Worm (Caenorhabditis elegans): ENCODE measurements around the gene F56C9.8.

ce11 chrIII:7367012-7367760 is 47.9 kb upstream of the F56C9.8 start, which contains the start of the genes T20B12.5 and T20B12.4:
- TF ChIP-seq pha-4 (tag; optimal IDR thresholded peaks at IDR 0.05) = no peak
- TF ChIP-seq hlh-1 (tag; optimal IDR thresholded peaks at IDR 0.05) = no peak
- no peak for TF ChIP-seq blmp-1 (tag; optimal IDR thresholded peaks at IDR 0.05)
- TF ChIP-seq nhr-2 (tag; optimal IDR thresholded peaks at IDR 0.05) = no peak
- TF ChIP-seq ztf-11 (tag; optimal IDR thresholded peaks at IDR 0.05) = no peak
- no peak for TF ChIP-seq sptf-1 (tag; optimal IDR thresholded peaks at IDR 0.05)
- no peak for TF ChIP-seq unc-62 (GFP tag; optimal IDR thresholded peaks at IDR 0.05)
- no peak for TF ChIP-seq unc-39 (tag; optimal IDR thresholded peaks at IDR 0.05)
- TF ChIP-seq mep-1 (tag; optimal IDR thresholded peaks at IDR 0.05) = no peak
- no peak for TF ChIP-seq ces-1 (GFP tag; optimal IDR thresholded peaks at IDR 0.05)
